Worm (Caenorhabditis elegans): Measurements from ENCODE around the gene C17C3.3.

DNA sequence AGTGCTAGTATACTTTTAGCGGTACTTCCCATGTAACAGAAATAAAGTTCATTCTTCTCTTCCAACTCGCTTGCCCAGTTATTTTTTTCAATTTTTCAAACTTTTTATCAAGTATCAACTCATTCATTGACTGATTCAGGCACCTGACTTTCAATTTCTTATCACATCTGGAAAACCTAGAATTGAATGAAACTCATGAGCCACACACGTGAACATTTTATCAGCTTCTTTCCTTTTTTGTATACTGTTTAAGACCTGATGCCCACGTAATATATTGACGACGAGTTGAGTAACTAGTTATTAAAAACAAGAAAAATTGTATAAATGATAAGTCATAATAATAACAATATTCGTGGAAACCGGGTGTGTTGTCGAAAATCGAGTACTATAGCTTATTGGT lies 8.0 kb upstream of the C17C3.3 start:
- TF ChIP-seq atf-7 (tag; optimal IDR thresholded peaks at IDR 0.05) (no peak), F55B11.4 (tag; optimal IDR thresholded peaks at IDR 0.05; ENCODE audit: borderline replicate concordance, insufficient read depth) (no peak)
